Worm (Caenorhabditis elegans) whole organism, midembryonic: ENCODE results near the gene T28C6.5.

Source experiments
- T22C8.4 ChIP-seq: fragments of 200-800 bp; sonication (Bioruptor generic); IDR thresholded peaks from 2 replicates; pipeline ENCODE4 v1.3.6; 2022; ENCODE audit warnings: missing genetic modification characterization, missing compliant biosample characterization
- cog-1 ChIP-seq: sonication (generic microtip); optimal IDR thresholded peaks from 2 replicates; lab custom pipeline; 2016; ENCODE audit warnings: missing genetic modification characterization, missing compliant biosample characterization
- flt-1 ChIP-seq: fragments of 200-800 bp; sonication (Bioruptor generic); IDR thresholded peaks from 2 replicates; pipeline ENCODE4 v1.3.6; 2022; ENCODE audit warnings: missing genetic modification characterization, missing compliant biosample characterization
- klf-2 ChIP-seq: fragments of 200-800 bp; sonication (Bioruptor generic); conservative IDR thresholded peaks from 2 replicates; pipeline ENCODE4 v1.3.6; 2022; ENCODE audit warnings: missing genetic modification reagents, missing genetic modification characterization, missing compliant biosample characterization
- med-1 ChIP-seq: sonication (generic microtip); optimal IDR thresholded peaks from 2 replicates; lab custom pipeline; 2017; ENCODE audit warnings: missing genetic modification characterization, mild to moderate bottlenecking, missing compliant biosample characterization, antibody characterized with exemption, missing genetic modification reagents; ENCODE audit not compliant: insufficient read depth
- ref-1 ChIP-seq: fragments of 200-800 bp; sonication (Bioruptor generic); conservative IDR thresholded peaks from 2 replicates; pipeline ENCODE4 v1.3.6; 2022; ENCODE audit warnings: missing genetic modification reagents, missing genetic modification characterization, missing compliant biosample characterization
- tab-1 ChIP-seq: fragments of 200-800 bp; sonication (Bioruptor generic); IDR thresholded peaks from 2 replicates; pipeline ENCODE4 v1.3.6; 2022; ENCODE audit warnings: missing genetic modification characterization, missing compliant biosample characterization
- ztf-23 ChIP-seq: fragments of 200-800 bp; sonication (Bioruptor generic); IDR thresholded peaks from 2 replicates; pipeline ENCODE4 v1.3.6; 2022; ENCODE audit warnings: missing genetic modification reagents, missing genetic modification characterization, missing compliant biosample characterization
- ztf-29 ChIP-seq: fragments of 200-800 bp; sonication (Bioruptor generic); IDR thresholded peaks from 2 replicates; pipeline ENCODE4 v1.3.6; 2022; ENCODE audit warnings: missing genetic modification reagents, missing genetic modification characterization, missing compliant biosample characterization

T28C6.5 gene

ce11 chrIV:8816617-8817016, 4.6 kb upstream of the T28C6.5 start:
- TF ChIP-seq ztf-29 (GFP tag; lab: Robert Waterston, UW): no peak
- TF ChIP-seq flt-1 (GFP tag; lab: Robert Waterston, UW): 0 out of 2 replicates have a peak, but pooled peaks have one; percentile 20
- TF ChIP-seq ztf-23: 0 out of 2 replicates have a peak, but pooled peaks have one; percentile 10
- TF ChIP-seq ref-1: no peak

- no peak for TF ChIP-seq med-1 (GFP tag; lab: Kevin White, UChicago)
- TF ChIP-seq ref-1: no peak
- TF ChIP-seq T22C8.4 (GFP tag; lab: Robert Waterston, UW): no peak
- no peak for TF ChIP-seq tab-1
- no peak for TF ChIP-seq ztf-23
Measured at ce11 chrIV:8817639-8818038, 3.6 kb upstream of the T28C6.5 start, which contains the start of gene T28C6.10. T28C6.10 (plus strand) TSS chrIV:8817939.

- TF ChIP-seq T22C8.4 (GFP tag; lab: Robert Waterston, UW) (no peak), flt-1 (GFP tag; lab: Robert Waterston, UW) (no peak), klf-2 (GFP tag; lab: Robert Waterston, UW) (no peak), ztf-29 (GFP tag; lab: Robert Waterston, UW) (no peak), ztf-23 (no peak), tab-1 (no peak), ref-1 (no peak)
Measured at ce11 chrIV:8819471-8819870, 1.8 kb upstream of the T28C6.5 start.

- no peak for TF ChIP-seq ztf-23
- TF ChIP-seq klf-2 (GFP tag; lab: Robert Waterston, UW): no peak
- no peak for TF ChIP-seq flt-1 (GFP tag; lab: Robert Waterston, UW)
Measured at ce11 chrIV:8820041-8820440, 1.2 kb upstream of the T28C6.5 start, which contains the start of gene T28C6.3. T28C6.3 (plus strand) TSS chrIV:8820341.

ce11 chrIV:8822598-8822997, 1.4 kb downstream of the T28C6.5 start:
- TF ChIP-seq tab-1 (no peak), med-1 (GFP tag; lab: Kevin White, UChicago) (no peak), ztf-23 (no peak), T22C8.4 (GFP tag; lab: Robert Waterston, UW) (no peak), klf-2 (GFP tag; lab: Robert Waterston, UW) (no peak), ref-1 (no peak), cog-1 (no peak), ztf-29 (GFP tag; lab: Robert Waterston, UW) (no peak), flt-1 (GFP tag; lab: Robert Waterston, UW) (no peak)

- TF ChIP-seq klf-2 (GFP tag; lab: Robert Waterston, UW) (no peak), ref-1 (no peak), flt-1 (GFP tag; lab: Robert Waterston, UW) (no peak), cog-1 (no peak)
Measured at ce11 chrIV:8824145-8824833, 3.0 kb downstream of the T28C6.5 start, which contains the start of the genes col-117 and col-3. col-117 (minus strand) TSS chrIV:8824195. col-3 (plus strand) TSS chrIV:8824783.

- no peak for TF ChIP-seq T22C8.4 (GFP tag; lab: Robert Waterston, UW)
- TF ChIP-seq tab-1: no peak
- TF ChIP-seq ztf-29 (GFP tag; lab: Robert Waterston, UW): no peak
- no peak for TF ChIP-seq klf-2 (GFP tag; lab: Robert Waterston, UW)
- no peak for TF ChIP-seq cog-1
- no peak for TF ChIP-seq flt-1 (GFP tag; lab: Robert Waterston, UW)
- TF ChIP-seq med-1 (GFP tag; lab: Kevin White, UChicago): no peak
- TF ChIP-seq ref-1: no peak
- no peak for TF ChIP-seq ztf-23
Measured at ce11 chrIV:8825997-8826605, 4.9 kb downstream of the T28C6.5 start.

ce11 chrIV:8826606-8827000, 5.4 kb downstream of the T28C6.5 start:
- TF ChIP-seq T22C8.4 (GFP tag; lab: Robert Waterston, UW) (peak; percentile 80), flt-1 (GFP tag; lab: Robert Waterston, UW) (no peak)

- TF ChIP-seq T22C8.4 (GFP tag; lab: Robert Waterston, UW) (no peak), tab-1 (no peak), ztf-29 (GFP tag; lab: Robert Waterston, UW) (no peak), flt-1 (GFP tag; lab: Robert Waterston, UW) (no peak), ztf-23 (no peak), cog-1 (no peak)
Measured at ce11 chrIV:8827500-8827899, 6.3 kb downstream of the T28C6.5 start, which contains the start of gene T28C6.7. T28C6.7 (plus strand) TSS chrIV:8827800.

ce11 chrIV:8830591-8830990, 9.3 kb downstream of the T28C6.5 start, which contains the start of gene T28C6.8:
T28C6.8 (minus strand) TSS chrIV:8830727.
- TF ChIP-seq ztf-29 (GFP tag; lab: Robert Waterston, UW) (no peak), ref-1 (no peak), med-1 (GFP tag; lab: Kevin White, UChicago) (no peak), klf-2 (GFP tag; lab: Robert Waterston, UW) (no peak), tab-1 (no peak), ztf-23 (no peak), flt-1 (GFP tag; lab: Robert Waterston, UW) (no peak), cog-1 (no peak), T22C8.4 (GFP tag; lab: Robert Waterston, UW) (no peak)
